Worm (Caenorhabditis elegans): ENCODE measurements around the gene C08B11.9.

The C08B11.9 gene

DNA sequence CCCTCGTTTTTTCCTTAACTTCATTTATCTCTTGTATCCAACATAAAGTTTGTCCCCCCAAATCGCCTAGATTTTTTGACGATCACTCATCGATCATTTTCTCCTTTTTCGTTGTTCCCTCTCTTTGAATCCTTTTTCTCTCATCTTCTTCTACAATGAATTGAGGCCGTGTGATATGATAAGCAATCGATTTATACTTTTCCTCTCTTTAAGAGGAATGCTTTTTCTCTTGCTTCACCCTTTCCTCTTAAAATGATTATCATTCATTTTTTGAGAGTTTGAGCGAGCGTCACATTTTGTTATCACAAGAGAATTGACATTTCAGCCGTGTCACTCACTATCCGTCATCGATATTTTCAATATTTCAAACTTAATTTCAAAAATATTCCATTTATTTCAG is 40.1 kb upstream of the C08B11.9 start, which contains the start of gene K02C4.5:
K02C4.5 (plus strand) TSS at position 395 of the 400 bp plus-strand sequence.
- TF ChIP-seq ceh-28 (tag; optimal IDR thresholded peaks at IDR 0.05) (peak; percentile 64), elt-2 (tag; optimal IDR thresholded peaks at IDR 0.05) (peak; percentile 83), pha-4 (tag; optimal IDR thresholded peaks at IDR 0.05) (peak; percentile 12), pqm-1 (tag; optimal IDR thresholded peaks at IDR 0.05) (peak; percentile 63), aly-2 (tag; optimal IDR thresholded peaks at IDR 0.05) (no peak), nhr-23 (tag; optimal IDR thresholded peaks at IDR 0.05) (peak; percentile 67), lin-15B (tag; optimal IDR thresholded peaks at IDR 0.05) (no peak), fos-1 (tag; optimal IDR thresholded peaks at IDR 0.05) (no peak), nhr-25 (tag; optimal IDR thresholded peaks at IDR 0.05) (peak; percentile 11), skn-1 (tag; optimal IDR thresholded peaks at IDR 0.05) (peak; percentile 24), snpc-4 (tag; optimal IDR thresholded peaks at IDR 0.05) (no peak), sea-2 (GFP tag; optimal IDR thresholded peaks at IDR 0.05) (no peak), nhr-67 (tag; optimal IDR thresholded peaks at IDR 0.05) (no peak), jun-1 (tag; optimal IDR thresholded peaks at IDR 0.05) (peak; percentile 27)

DNA sequence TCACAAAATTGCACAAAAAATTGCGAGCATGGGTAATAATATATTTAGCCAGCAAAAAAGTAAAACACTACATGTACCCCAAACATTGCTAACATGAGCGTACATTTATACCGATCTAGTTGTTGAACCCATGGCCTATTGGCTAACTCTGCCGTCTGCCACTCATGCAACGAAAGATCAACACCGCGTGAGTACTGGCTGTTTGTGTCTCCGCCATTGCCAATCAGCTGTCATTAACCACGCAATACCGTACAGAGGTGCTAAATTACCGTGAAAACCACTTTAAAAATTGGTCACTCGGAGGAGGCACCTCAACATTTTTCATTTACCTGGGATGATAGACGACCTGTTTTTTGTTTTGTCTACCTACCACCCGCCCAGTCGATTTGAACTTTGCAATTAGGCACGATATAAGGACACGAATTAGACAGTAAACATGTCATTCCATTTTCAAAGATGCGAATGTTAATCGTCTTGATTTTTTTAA is 37.4 kb upstream of the C08B11.9 start, which contains the start of gene K02C4.2:
K02C4.2 (plus strand) TSS at position 437 of the 487 bp plus-strand sequence.
- TF ChIP-seq lin-39 (tag; optimal IDR thresholded peaks at IDR 0.05) (peak; percentile 85), egl-5 (tag; optimal IDR thresholded peaks at IDR 0.05) (peak; percentile 67), mml-1 (tag; optimal IDR thresholded peaks at IDR 0.05) (no peak), ceh-28 (tag; optimal IDR thresholded peaks at IDR 0.05) (no peak), pha-4 (tag; optimal IDR thresholded peaks at IDR 0.05) (peak; percentile 82), skn-1 (tag; optimal IDR thresholded peaks at IDR 0.05) (peak; percentile 44), elt-2 (tag; optimal IDR thresholded peaks at IDR 0.05) (peak; percentile 76), nhr-67 (tag; optimal IDR thresholded peaks at IDR 0.05) (no peak), ceh-16 (tag; optimal IDR thresholded peaks at IDR 0.05) (peak; percentile 38), nhr-23 (tag; optimal IDR thresholded peaks at IDR 0.05) (peak; percentile 55), nfya-1 (tag; optimal IDR thresholded peaks at IDR 0.05; ENCODE audit: insufficient read depth) (peak; percentile 73), nhr-77 (tag; optimal IDR thresholded peaks at IDR 0.05) (peak; percentile 52), nhr-25 (tag; optimal IDR thresholded peaks at IDR 0.05) (peak; percentile 85), lin-15B (tag; optimal IDR thresholded peaks at IDR 0.05) (peak; percentile 36), sea-2 (GFP tag; optimal IDR thresholded peaks at IDR 0.05) (no peak), unc-39 (tag; optimal IDR thresholded peaks at IDR 0.05) (no peak), jun-1 (tag; optimal IDR thresholded peaks at IDR 0.05) (peak; percentile 58), lsy-12 (tag; optimal IDR thresholded peaks at IDR 0.05) (peak; percentile 86), nhr-12 (tag; optimal IDR thresholded peaks at IDR 0.05) (no peak), fkh-2 (tag; optimal IDR thresholded peaks at IDR 0.05) (no peak), snpc-4 (tag; optimal IDR thresholded peaks at IDR 0.05) (no peak), ztf-4 (tag; optimal IDR thresholded peaks at IDR 0.05) (peak; percentile 51), nhr-43 (tag; optimal IDR thresholded peaks at IDR 0.05; ENCODE audit: poor library complexity, severe bottlenecking) (peak; percentile 61), ama-1 (optimal IDR thresholded peaks at IDR 0.05) (peak; percentile 43), egl-27 (tag; optimal IDR thresholded peaks at IDR 0.05) (peak; percentile 86), unc-62 (GFP tag; optimal IDR thresholded peaks at IDR 0.05) (no peak), ztf-11 (tag; optimal IDR thresholded peaks at IDR 0.05) (no peak), daf-12 (tag; optimal IDR thresholded peaks at IDR 0.05) (no peak), fkh-10 (GFP tag; optimal IDR thresholded peaks at IDR 0.05) (no peak), elt-1 (tag; optimal IDR thresholded peaks at IDR 0.05) (no peak), nhr-237 (tag; optimal IDR thresholded peaks at IDR 0.05) (no peak), eor-1 (tag; optimal IDR thresholded peaks at IDR 0.05) (no peak), tbx-2 (tag; optimal IDR thresholded peaks at IDR 0.05) (peak; percentile 60), elt-3 (tag; optimal IDR thresholded peaks at IDR 0.05) (peak in 2 of 3 experiments; percentile 18 to 56), aly-2 (tag; optimal IDR thresholded peaks at IDR 0.05) (no peak), zag-1 (tag; optimal IDR thresholded peaks at IDR 0.05) (no peak), ceh-9 (tag; optimal IDR thresholded peaks at IDR 0.05) (no peak), R02D3.7 (tag; optimal IDR thresholded peaks at IDR 0.05) (peak; percentile 6), nhr-28 (tag; optimal IDR thresholded peaks at IDR 0.05) (no peak), pqm-1 (tag; optimal IDR thresholded peaks at IDR 0.05) (peak; percentile 55), hmg-11 (tag; optimal IDR thresholded peaks at IDR 0.05) (peak; percentile 35)
